Worm (Caenorhabditis elegans): ENCODE measurements around the gene Y73C8B.2.
A peak's percentile ranks its signal among the peaks of the same experiment; 100 is the strongest.

DNA sequence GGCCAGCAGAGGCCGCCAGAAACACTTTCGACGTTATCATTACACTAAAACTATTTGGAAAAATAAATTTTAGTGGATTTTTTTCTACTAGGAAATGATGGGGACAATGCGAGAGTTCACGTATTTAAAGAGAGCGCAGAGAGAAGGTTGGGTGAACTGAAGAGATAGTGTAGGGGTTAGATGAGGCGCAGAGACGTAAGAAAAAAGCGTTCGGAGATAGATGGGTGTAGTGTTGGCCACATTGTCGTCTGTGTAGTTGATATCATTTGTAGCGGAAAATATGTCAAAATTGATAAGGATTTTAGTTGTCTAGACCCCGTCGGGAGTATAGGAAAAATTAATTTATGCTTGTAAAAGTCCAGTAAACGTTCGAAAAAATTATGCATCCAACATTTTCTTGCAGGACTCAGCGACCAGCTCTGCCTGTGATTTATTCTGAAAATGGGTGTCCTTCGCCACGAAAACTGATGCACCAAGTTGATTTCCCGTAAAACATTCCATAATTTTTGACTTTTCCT, 1.7 kb downstream of the Y73C8B.2 start, which contains the start of the genes Y73C8B.3 and Y73C8B.9:
- no peak for TF ChIP-seq lin-11 (tag; optimal IDR thresholded peaks at IDR 0.05)
- TF ChIP-seq unc-62 (GFP tag; optimal IDR thresholded peaks at IDR 0.05) = no peak
- no peak for TF ChIP-seq peb-1 (tag; optimal IDR thresholded peaks at IDR 0.05)
- TF ChIP-seq ZK546.5 (tag; optimal IDR thresholded peaks at IDR 0.05) = no peak
- peak; percentile 43 for TF ChIP-seq gmeb-1 (tag; optimal IDR thresholded peaks at IDR 0.05)
- TF ChIP-seq zag-1 (tag; optimal IDR thresholded peaks at IDR 0.05) = no peak
- TF ChIP-seq lin-39 (tag; optimal IDR thresholded peaks at IDR 0.05) = no peak
- TF ChIP-seq sem-4 (tag; optimal IDR thresholded peaks at IDR 0.05) = no peak

Data from whole organism, L2 larva.